Worm (Caenorhabditis elegans) whole organism, L4/young adult: ENCODE measurements around the gene F38A1.15.

Experiments used
- W03F9.2 ChIP-seq: fragments of 150-350 bp; optimal IDR thresholded peaks from 2 replicates; lab custom pipeline; 2014; ENCODE audit warnings: missing biosample characterization, missing genetic modification characterization
- dao-5 ChIP-seq: sonication (generic microtip); optimal IDR thresholded peaks from 2 replicates; lab custom pipeline; 2016; ENCODE audit warnings: missing genotype, missing genetic modification characterization, moderate library complexity, missing compliant biosample characterization
- him-1 ChIP-seq: sonication (generic microtip); optimal IDR thresholded peaks from 2 replicates; lab custom pipeline; 2016; ENCODE audit warnings: missing genotype, missing genetic modification reagents, missing genetic modification characterization, missing compliant biosample characterization

DNA sequence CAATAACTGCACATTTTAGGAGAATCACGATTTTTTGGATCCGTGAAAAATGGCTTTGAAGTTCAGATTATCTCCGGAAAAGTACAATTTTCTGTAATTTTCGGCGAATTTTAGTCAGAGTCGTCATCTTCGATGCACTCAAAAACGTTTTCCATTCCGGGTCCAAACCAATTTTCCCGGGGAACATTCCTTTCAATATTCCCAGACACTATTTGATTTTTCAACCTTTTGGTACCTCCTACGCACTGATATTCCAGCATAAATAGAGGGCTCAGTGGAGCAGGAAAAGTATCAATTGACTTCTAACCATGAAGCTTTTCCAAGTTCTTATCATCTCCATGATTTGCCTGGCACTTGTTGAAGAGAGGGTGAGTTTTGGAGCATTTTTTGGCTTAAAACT, 11.6 kb downstream of the F38A1.15 start, which contains the start of gene W09G12.6:
- TF ChIP-seq W03F9.2 (tag; lab: Kevin White, UChicago) (no peak), dao-5 (tag; lab: Kevin White, UChicago) (no peak), him-1 (no peak)
